Fruit fly (Drosophila melanogaster) whole organism, embryonic: ENCODE measurements around the gene nAChRbeta1.
A peak's percentile ranks its signal among the peaks of the same experiment; 100 is the strongest.

Experiments
- Abd-B ChIP-seq: fragments of 200-800 bp; sonication (Bioruptor generic); optimal IDR thresholded peaks from 2 replicates; lab custom pipeline; 2018; ENCODE audit warnings: missing biosample characterization, mild to moderate bottlenecking, missing genetic modification characterization, moderate library complexity
- BEAF-32 ChIP-seq: fragments of 200-800 bp; sonication (Bioruptor generic); optimal IDR thresholded peaks from 3 replicates; lab custom pipeline; 2017; ENCODE audit warnings: missing biosample characterization, missing genetic modification characterization, mild to moderate bottlenecking, moderate library complexity, missing genetic modification reagents
- CG10274 ChIP-seq: fragments of 200-800 bp; sonication (Bioruptor generic); optimal IDR thresholded peaks from 3 replicates; lab custom pipeline; 2017; ENCODE audit warnings: missing biosample characterization, mild to moderate bottlenecking, missing genetic modification characterization
- CG10979 ChIP-seq: fragments of 200-800 bp; sonication (Bioruptor generic); optimal IDR thresholded peaks from 2 replicates; lab custom pipeline; 2018; ENCODE audit warnings: missing biosample characterization, mild to moderate bottlenecking, missing genetic modification characterization, moderate library complexity
- CG13123 ChIP-seq: fragments of 200-800 bp; sonication (Bioruptor generic); optimal IDR thresholded peaks from 2 replicates; lab custom pipeline; 2016; ENCODE audit warnings: missing biosample characterization, missing genetic modification characterization
- CG13287 ChIP-seq: fragments of 200-800 bp; sonication (Bioruptor generic); IDR thresholded peaks from 2 replicates; pipeline ENCODE4 v1.3.6; 2022; ENCODE audit warnings: missing biosample characterization, missing genetic modification characterization; ENCODE audit not compliant: partially characterized antibody
- CG13296 ChIP-seq: fragments of 200-800 bp; sonication (Bioruptor generic); optimal IDR thresholded peaks from 3 replicates; lab custom pipeline; 2018; ENCODE audit warnings: missing biosample characterization, mild to moderate bottlenecking, missing genetic modification characterization
- CG13894 ChIP-seq: fragments of 200-800 bp; sonication (Bioruptor generic); optimal IDR thresholded peaks from 3 replicates; lab custom pipeline; 2018; ENCODE audit warnings: missing biosample characterization, mild to moderate bottlenecking, missing genetic modification characterization, moderate library complexity
- CG14667 ChIP-seq: fragments of 200-800 bp; sonication (Bioruptor generic); IDR thresholded peaks from 2 replicates; pipeline ENCODE4 v1.3.6; 2022; ENCODE audit warnings: missing biosample characterization, missing genetic modification characterization
- CG15514 ChIP-seq: fragments of 200-800 bp; sonication (Bioruptor generic); optimal IDR thresholded peaks from 3 replicates; lab custom pipeline; 2017; ENCODE audit warnings: missing biosample characterization, missing genetic modification characterization, mild to moderate bottlenecking, moderate library complexity, missing genetic modification reagents
- CG15696 ChIP-seq: fragments of 200-800 bp; sonication (Bioruptor generic); optimal IDR thresholded peaks from 2 replicates; lab custom pipeline; 2019; ENCODE audit warnings: missing biosample characterization, mild to moderate bottlenecking, missing genetic modification characterization, moderate library complexity
- CG16779 ChIP-seq: fragments of 200-800 bp; sonication (Bioruptor generic); IDR thresholded peaks from 2 replicates; pipeline ENCODE4 v1.3.6; 2022; ENCODE audit warnings: missing biosample characterization, missing genetic modification characterization
- CG18599 ChIP-seq: fragments of 200-800 bp; sonication (Bioruptor generic); optimal IDR thresholded peaks from 3 replicates; lab custom pipeline; 2017; ENCODE audit warnings: missing biosample characterization, missing genetic modification characterization, mild to moderate bottlenecking, moderate library complexity, missing genetic modification reagents
- CG2199 ChIP-seq: fragments of 200-800 bp; sonication (Bioruptor generic); IDR thresholded peaks from 3 replicates; pipeline ENCODE4 v1.3.6; 2022; ENCODE audit warnings: missing biosample characterization, missing genetic modification characterization
- CG32532 ChIP-seq: fragments of 200-800 bp; sonication (Bioruptor generic); IDR thresholded peaks from 2 replicates; pipeline ENCODE4 v1.3.6; 2022; ENCODE audit warnings: missing biosample characterization, missing genetic modification characterization
- CG34224 ChIP-seq: fragments of 200-800 bp; sonication (Bioruptor generic); IDR thresholded peaks from 3 replicates; pipeline ENCODE4 v1.3.6; 2022; ENCODE audit warnings: missing biosample characterization, missing genetic modification characterization; ENCODE audit not compliant: partially characterized antibody
- CG4730 ChIP-seq: fragments of 200-800 bp; sonication (Bioruptor generic); IDR thresholded peaks from 2 replicates; pipeline ENCODE4 v1.3.6; 2022; ENCODE audit warnings: missing biosample characterization, missing genetic modification characterization
- CG6683 ChIP-seq: fragments of 200-800 bp; sonication (Bioruptor generic); optimal IDR thresholded peaks from 2 replicates; lab custom pipeline; 2017; ENCODE audit warnings: missing biosample characterization, mild to moderate bottlenecking, missing genetic modification characterization, missing genetic modification reagents
- CG7372 ChIP-seq: fragments of 200-800 bp; sonication (Bioruptor generic); IDR thresholded peaks from 2 replicates; pipeline ENCODE4 v1.3.6; 2022; ENCODE audit warnings: missing biosample characterization, missing genetic modification characterization
- CG7745 ChIP-seq: fragments of 200-800 bp; sonication (Bioruptor generic); optimal IDR thresholded peaks from 2 replicates; lab custom pipeline; 2018; ENCODE audit warnings: missing biosample characterization, mild to moderate bottlenecking, missing genetic modification characterization, moderate library complexity
- CG9437 ChIP-seq: fragments of 200-800 bp; sonication (Bioruptor generic); optimal IDR thresholded peaks from 2 replicates; lab custom pipeline; 2018; ENCODE audit warnings: missing biosample characterization, mild to moderate bottlenecking, missing genetic modification characterization
- CG9932 ChIP-seq: fragments of 200-800 bp; sonication (Bioruptor generic); IDR thresholded peaks from 2 replicates; pipeline ENCODE4 v1.3.6; 2022; ENCODE audit warnings: missing biosample characterization, missing genetic modification characterization
- Camta ChIP-seq: fragments of 200-800 bp; sonication (Bioruptor generic); optimal IDR thresholded peaks from 2 replicates; lab custom pipeline; 2016; ENCODE audit warnings: missing biosample characterization, missing genetic modification characterization
- D ChIP-seq, 2 experiments: fragments of 200-800 bp in 1 of 2; fragments of >200 bp in 1 of 2; sonication (Bioruptor generic) in 1 of 2; optimal IDR thresholded peaks; 2 replicates in 1 of 2; 3 replicates in 1 of 2; lab custom pipeline; 2017; ENCODE audit warnings: mild to moderate bottlenecking in 1 of 2, missing biosample characterization in 1 of 2, missing genetic modification characterization in 1 of 2, missing genetic modification reagents in 1 of 2
- Deaf1 ChIP-seq: fragments of 200-800 bp; optimal IDR thresholded peaks from 3 replicates; lab custom pipeline; 2019; ENCODE audit warnings: missing biosample characterization, mild to moderate bottlenecking, missing genetic modification characterization, moderate library complexity
- Dll ChIP-seq: fragments of 200-800 bp; sonication (Bioruptor generic); IDR thresholded peaks from 4 replicates; pipeline ENCODE4 v1.3.6; 2022; ENCODE audit warnings: missing biosample characterization, missing genetic modification characterization; ENCODE audit not compliant: partially characterized antibody
- NC2β ChIP-seq: fragments of 200-800 bp; sonication (Bioruptor generic); optimal IDR thresholded peaks from 2 replicates; lab custom pipeline; 2016; ENCODE audit warnings: missing biosample characterization, missing genetic modification characterization
- NFAT ChIP-seq: fragments of 200-800 bp; sonication (Bioruptor generic); IDR thresholded peaks from 2 replicates; pipeline ENCODE4 v1.3.6; 2022; ENCODE audit warnings: missing biosample characterization, missing genetic modification characterization
- Rfx ChIP-seq: fragments of 200-800 bp; sonication (Bioruptor generic); IDR thresholded peaks from 2 replicates; pipeline ENCODE4 v1.3.6; 2022; ENCODE audit warnings: missing biosample characterization, missing genetic modification characterization
- Sry-β ChIP-seq: fragments of 200-800 bp; sonication (Bioruptor generic); optimal IDR thresholded peaks from 2 replicates; lab custom pipeline; 2018; ENCODE audit warnings: missing biosample characterization, mild to moderate bottlenecking, missing genetic modification characterization, moderate library complexity
- Sry-δ ChIP-seq: fragments of 200-800 bp; sonication (Bioruptor generic); optimal IDR thresholded peaks from 2 replicates; lab custom pipeline; 2016; ENCODE audit warnings: missing biosample characterization, missing genetic modification characterization
- abd-A ChIP-seq: fragments of 200-800 bp; sonication (Bioruptor generic); optimal IDR thresholded peaks from 3 replicates; lab custom pipeline; 2019; ENCODE audit warnings: missing biosample characterization, mild to moderate bottlenecking, missing genetic modification characterization, moderate library complexity
- ara ChIP-seq: fragments of 200-800 bp; sonication (Bioruptor generic); IDR thresholded peaks from 2 replicates; pipeline ENCODE4 v1.3.6; 2022; ENCODE audit warnings: missing biosample characterization, missing genetic modification characterization
- ase ChIP-seq: fragments of 200-800 bp; sonication (Bioruptor generic); IDR thresholded peaks from 3 replicates; pipeline ENCODE4 v1.3.6; 2022; ENCODE audit warnings: missing biosample characterization, missing genetic modification characterization
- chinmo ChIP-seq: fragments of 200-800 bp; sonication (Bioruptor generic); IDR thresholded peaks from 4 replicates; pipeline ENCODE4 v1.3.6; 2022; ENCODE audit warnings: missing biosample characterization, missing genetic modification characterization; ENCODE audit not compliant: partially characterized antibody
- gcm ChIP-seq: fragments of 200-800 bp; sonication (Bioruptor generic); optimal IDR thresholded peaks from 2 replicates; lab custom pipeline; 2019; ENCODE audit warnings: missing biosample characterization, mild to moderate bottlenecking, missing genetic modification characterization, moderate library complexity
- lab ChIP-seq: fragments of 200-800 bp; sonication (Bioruptor generic); optimal IDR thresholded peaks from 3 replicates; lab custom pipeline; 2017; ENCODE audit warnings: missing biosample characterization, missing genetic modification characterization, mild to moderate bottlenecking, moderate library complexity, missing genetic modification reagents
- luna ChIP-seq: fragments of 200-800 bp; sonication (Bioruptor generic); optimal IDR thresholded peaks from 2 replicates; lab custom pipeline; 2016; ENCODE audit warnings: missing biosample characterization, missing genetic modification characterization
- maf-S ChIP-seq: fragments of 200-800 bp; sonication (Bioruptor generic); optimal IDR thresholded peaks from 2 replicates; lab custom pipeline; 2016; ENCODE audit warnings: missing biosample characterization, missing genetic modification characterization
- nau ChIP-seq: fragments of 200-800 bp; sonication (Bioruptor generic); optimal IDR thresholded peaks from 3 replicates; lab custom pipeline; 2017; ENCODE audit warnings: missing biosample characterization, mild to moderate bottlenecking, missing genetic modification characterization, missing genetic modification reagents
- oc ChIP-seq: fragments of 200-800 bp; sonication (Bioruptor generic); optimal IDR thresholded peaks from 2 replicates; lab custom pipeline; 2018; ENCODE audit warnings: missing biosample characterization, mild to moderate bottlenecking, missing genetic modification characterization, moderate library complexity
- pros ChIP-seq: fragments of 200-800 bp; sonication (Bioruptor generic); optimal IDR thresholded peaks from 3 replicates; lab custom pipeline; 2019; ENCODE audit warnings: missing biosample characterization, mild to moderate bottlenecking, missing genetic modification characterization, moderate library complexity
- sd ChIP-seq: fragments of 200-800 bp; sonication (Bioruptor generic); optimal IDR thresholded peaks from 3 replicates; lab custom pipeline; 2018; ENCODE audit warnings: missing biosample characterization, mild to moderate bottlenecking, missing genetic modification characterization, moderate library complexity
- shn ChIP-seq: fragments of 200-800 bp; sonication (Bioruptor generic); optimal IDR thresholded peaks from 3 replicates; lab custom pipeline; 2016; ENCODE audit warnings: missing biosample characterization, missing genetic modification characterization
- unc-4 ChIP-seq: fragments of 200-800 bp; sonication (Bioruptor generic); IDR thresholded peaks from 2 replicates; pipeline ENCODE4 v1.3.6; 2022; ENCODE audit warnings: missing biosample characterization, missing genetic modification characterization; ENCODE audit not compliant: partially characterized antibody

Gene nAChRbeta1

dm6 chr3L:4436421-4436820 is 7.3 kb downstream of the nAChRbeta1 start, which contains the start of gene CG15021:
Gene CG15021, plus strand, starts transcription at chr3L:4436721.
- no peak for TF ChIP-seq Sry-δ (GFP tag; lab: Kevin White, UChicago)
- peak; percentile 57 for TF ChIP-seq Deaf1 (tag; lab: Kevin White, UChicago)
- 0 out of 3 replicates have a peak, but pooled peaks have one; percentile 22 for TF ChIP-seq CG34224 (GFP tag; lab: Robert Waterston, UW)
- peak; percentile 12 for TF ChIP-seq sd (tag; lab: Kevin White, UChicago)

DNA sequence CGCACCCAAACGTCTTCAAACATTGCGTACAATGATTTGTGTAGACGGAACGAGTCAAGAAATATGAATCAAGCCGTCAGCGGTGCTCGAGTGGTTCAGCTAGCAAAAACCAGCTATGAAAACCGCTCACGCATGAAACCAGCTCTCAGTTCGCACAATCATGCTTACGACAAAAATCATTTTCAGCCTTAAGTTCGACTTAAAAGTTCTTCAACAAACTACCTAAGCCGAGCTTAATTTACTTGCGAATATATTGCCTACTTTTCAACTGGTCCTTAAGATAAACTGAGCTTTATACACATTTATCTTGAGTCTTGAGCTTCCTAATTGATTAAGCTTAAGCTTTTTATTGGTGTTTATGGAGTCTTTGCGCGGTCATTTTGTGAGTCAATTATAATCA is 11.0 kb downstream of the nAChRbeta1 start:
- TF ChIP-seq CG13296 (GFP tag; lab: Kevin White, UChicago) = no peak
- TF ChIP-seq abd-A (tag; lab: Kevin White, UChicago) = peak; percentile 88
- TF ChIP-seq Sry-β (GFP tag; lab: Kevin White, UChicago) = peak; percentile 64
- no peak for TF ChIP-seq CG13123 (GFP tag; lab: Kevin White, UChicago)
- TF ChIP-seq CG13894 (tag; lab: Kevin White, UChicago) = peak; percentile 37
- peak; percentile 19 for TF ChIP-seq pros (GFP tag; lab: Kevin White, UChicago)
- peak; percentile 3 for TF ChIP-seq oc
- TF ChIP-seq Dll = 0 out of 4 replicates have a peak, but pooled peaks have one; percentile 17
- peak; percentile 36; the same call in 1 of the 2 replicates for TF ChIP-seq Rfx (GFP tag; lab: Robert Waterston, UW)
- peak; percentile 18; the same call in 1 of the 2 replicates for TF ChIP-seq CG9932
- no peak for TF ChIP-seq CG16779 (GFP tag; lab: Robert Waterston, UW)
- TF ChIP-seq BEAF-32 (GFP tag; lab: Kevin White, UChicago) = peak; percentile 13
- peak; percentile 97 for TF ChIP-seq CG15514 (GFP tag; lab: Kevin White, UChicago)
- TF ChIP-seq CG9437 = peak; percentile 88
- TF ChIP-seq CG7745 (tag; lab: Kevin White, UChicago) = peak; percentile 69
- TF ChIP-seq CG13287 = peak; percentile 50
- TF ChIP-seq unc-4 (GFP tag; lab: Robert Waterston, UW) = 0 out of 2 replicates have a peak, but pooled peaks have one; percentile 16
- TF ChIP-seq Camta (GFP tag; lab: Kevin White, UChicago) = no peak
- 0 out of 2 replicates have a peak, but pooled peaks have one; percentile 5 for TF ChIP-seq CG7372
- no peak for TF ChIP-seq CG6683 (GFP tag; lab: Kevin White, UChicago)
- TF ChIP-seq, all 482 proteins: peak for 15

- TF ChIP-seq CG2199 (no peak), abd-A (tag; lab: Kevin White, UChicago) (peak; percentile 83), CG10979 (tag; lab: Kevin White, UChicago) (no peak), chinmo (GFP tag; lab: Robert Waterston, UW) (peak; percentile 57; the same call in 1 of the 4 replicates)
Observed at dm6 chr3L:4442168-4442567, 13.0 kb downstream of the nAChRbeta1 start.

- TF ChIP-seq D (optimal IDR thresholded peaks at IDR 0.05; lab: Kevin White, UChicago) (no peak), D (GFP tag; optimal IDR thresholded peaks at IDR 0.05; lab: Kevin White, UChicago) (no peak), ara (GFP tag; lab: Robert Waterston, UW) (no peak), CG32532 (GFP tag; lab: Robert Waterston, UW) (peak; percentile 78), Abd-B (GFP tag; lab: Kevin White, UChicago) (no peak), lab (GFP tag; lab: Kevin White, UChicago) (peak; percentile 63), CG18599 (GFP tag; lab: Kevin White, UChicago) (peak; percentile 57), CG4730 (no peak), CG14667 (GFP tag; lab: Robert Waterston, UW) (no peak), shn (GFP tag; lab: Kevin White, UChicago) (no peak), NFAT (GFP tag; lab: Robert Waterston, UW) (peak; percentile 33; the same call in 1 of the 2 replicates), CG15696 (tag; lab: Kevin White, UChicago) (no peak), NC2β (GFP tag; lab: Kevin White, UChicago) (no peak), ase (GFP tag; lab: Robert Waterston, UW) (no peak), CG10274 (GFP tag; lab: Kevin White, UChicago) (no peak), nau (GFP tag; lab: Kevin White, UChicago) (no peak), maf-S (GFP tag; lab: Kevin White, UChicago) (no peak), luna (GFP tag; lab: Kevin White, UChicago) (peak; percentile 2), gcm (GFP tag; lab: Kevin White, UChicago) (no peak)
Observed at dm6 chr3L:4445824-4446223, 16.7 kb downstream of the nAChRbeta1 start.
